Worm (Caenorhabditis elegans) whole organism, L4 larva: ENCODE results near the gene F14H3.5.

Source experiments
- F44E2.7 ChIP-seq: fragments of 200-800 bp; sonication (Bioruptor generic); IDR thresholded peaks from 2 replicates; pipeline ENCODE4 v2.1.2; 2022; ENCODE audit warnings: missing genetic modification characterization, missing compliant biosample characterization
- Y75B8A.6 ChIP-seq: fragments of 200-800 bp; sonication (Bioruptor generic); IDR thresholded peaks from 2 replicates; pipeline ENCODE4 v1.3.6; 2022; ENCODE audit warnings: missing genetic modification reagents, missing genetic modification characterization, missing compliant biosample characterization
- ZK546.5 ChIP-seq, 2 experiments: sonication (generic microtip); optimal IDR thresholded peaks; 2 replicates each; lab custom pipeline; 2017; ENCODE audit warnings: missing biosample characterization in 2 of 2, missing genetic modification characterization in 2 of 2
- ama-1 ChIP-seq: fragments of 150-350 bp; optimal IDR thresholded peaks from 2 replicates; lab custom pipeline; 2014; ENCODE audit warnings: inconsistent platforms, mixed read lengths
- ceh-82 ChIP-seq: sonication (generic microtip); optimal IDR thresholded peaks from 2 replicates; lab custom pipeline; 2017; ENCODE audit warnings: missing biosample characterization, missing genetic modification characterization
- lin-39 ChIP-seq: fragments of 150-350 bp; optimal IDR thresholded peaks from 2 replicates; lab custom pipeline; 2014; ENCODE audit warnings: missing biosample characterization, missing genetic modification reagents, missing genetic modification characterization
- mxl-3 ChIP-seq: fragments of 200-800 bp; sonication (Bioruptor generic); optimal IDR thresholded peaks from 2 replicates; lab custom pipeline; 2018; ENCODE audit warnings: mild to moderate bottlenecking, missing genetic modification characterization, missing compliant biosample characterization
- nhr-237 ChIP-seq: sonication (generic microtip); optimal IDR thresholded peaks from 2 replicates; lab custom pipeline; 2017; ENCODE audit warnings: missing biosample characterization, missing genetic modification characterization
- nhr-25 ChIP-seq: sonication (generic microtip); optimal IDR thresholded peaks from 2 replicates; lab custom pipeline; 2017; ENCODE audit warnings: missing genetic modification characterization, mild to moderate bottlenecking, missing compliant biosample characterization, antibody characterized with exemption, moderate library complexity, borderline replicate concordance; ENCODE audit not compliant: insufficient read depth
- nhr-6 ChIP-seq: fragments of 150-350 bp; optimal IDR thresholded peaks from 2 replicates; lab custom pipeline; 2014; ENCODE audit warnings: missing biosample characterization, missing genetic modification characterization
- pha-4 ChIP-seq, 2 experiments: fragments of 150-350 bp in 1 of 2; fragments of 200-800 bp in 1 of 2; sonication (Bioruptor generic) in 1 of 2; IDR thresholded peaks in 1 of 2; optimal IDR thresholded peaks in 1 of 2; 2 replicates each; pipeline versions ENCODE4 v1.3.6 to Lab custom; 2014 to 2022; ENCODE audit warnings: missing genetic modification characterization in 2 of 2, missing genetic modification reagents in 2 of 2, missing biosample characterization in 1 of 2, missing compliant biosample characterization in 1 of 2
- pqm-1 ChIP-seq: sonication (generic microtip); optimal IDR thresholded peaks from 2 replicates; lab custom pipeline; 2017; ENCODE audit warnings: missing biosample characterization, missing genetic modification characterization
- unc-39 ChIP-seq: sonication (generic microtip); optimal IDR thresholded peaks from 2 replicates; lab custom pipeline; 2017; ENCODE audit warnings: missing biosample characterization, missing genetic modification characterization

DNA sequence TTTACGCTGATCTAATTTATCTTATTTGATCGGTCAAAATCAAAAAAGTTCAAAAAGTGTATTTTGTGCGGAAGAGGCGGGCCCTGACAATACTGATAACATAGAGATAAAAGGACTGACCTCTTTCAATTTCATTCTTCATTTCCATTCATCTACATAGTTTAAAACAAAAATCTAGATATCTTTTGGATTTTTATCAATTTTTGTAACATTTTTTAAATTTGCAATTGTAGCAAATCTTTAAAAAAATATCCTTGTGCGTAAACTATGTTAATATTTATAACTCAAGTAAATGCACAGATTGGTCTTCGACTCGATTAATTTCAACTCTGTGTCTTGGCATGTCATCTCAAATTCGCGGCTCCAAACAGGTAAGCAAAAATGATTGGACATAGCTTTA lies 46.7 kb upstream of the F14H3.5 start, which contains the start of gene argk-1:
- TF ChIP-seq Y75B8A.6 (GFP tag; lab: Robert Waterston, UW) = no peak
- TF ChIP-seq unc-39 (tag; lab: Kevin White, UChicago) = no peak
- no peak for TF ChIP-seq pqm-1 (tag; lab: Kevin White, UChicago)
- TF ChIP-seq nhr-6 (tag; lab: Kevin White, UChicago) = no peak
- TF ChIP-seq ZK546.5 (tag; optimal IDR thresholded peaks at IDR 0.05; lab: Kevin White, UChicago) = no peak
- TF ChIP-seq nhr-237 (tag; lab: Kevin White, UChicago) = no peak
- no peak for TF ChIP-seq lin-39 (tag; lab: Kevin White, UChicago)
- no peak for TF ChIP-seq nhr-25 (tag; lab: Kevin White, UChicago)
- no peak for TF ChIP-seq F44E2.7 (GFP tag; lab: Robert Waterston, UW)
- no peak for TF ChIP-seq ama-1
- no peak for TF ChIP-seq pha-4 (GFP tag; IDR thresholded peaks at IDR 0.05; lab: Robert Waterston, UW)
- no peak for TF ChIP-seq pha-4 (tag; optimal IDR thresholded peaks at IDR 0.05; lab: Kevin White, UChicago)
- no peak for TF ChIP-seq ceh-82
- TF ChIP-seq mxl-3 (GFP tag; lab: Kevin White, UChicago) = no peak
